Worm (Caenorhabditis elegans) whole organism, L4/young adult: ENCODE data around the gene F57G8.7.

ENCODE experiments used
- W03F9.2 ChIP-seq: fragments of 150-350 bp; optimal IDR thresholded peaks from 2 replicates; lab custom pipeline; 2014; ENCODE audit warnings: missing biosample characterization, missing genetic modification characterization
- dao-5 ChIP-seq: sonication (generic microtip); optimal IDR thresholded peaks from 2 replicates; lab custom pipeline; 2016; ENCODE audit warnings: missing genotype, missing genetic modification characterization, moderate library complexity, missing compliant biosample characterization
- him-1 ChIP-seq: sonication (generic microtip); optimal IDR thresholded peaks from 2 replicates; lab custom pipeline; 2016; ENCODE audit warnings: missing genotype, missing genetic modification reagents, missing genetic modification characterization, missing compliant biosample characterization

Gene F57G8.7

ce11 chrV:16328849-16329248, at the start of gene F57G8.7:
Gene F57G8.7 (plus strand): TSS chrV:16329149.
- TF ChIP-seq dao-5 (tag; lab: Kevin White, UChicago) (no peak), W03F9.2 (tag; lab: Kevin White, UChicago) (no peak), him-1 (tag; lab: Kevin White, UChicago) (no peak)

ce11 chrV:16282147-16282546, 46.8 kb upstream of the F57G8.7 start, which contains the start of gene F28G4.2:
Gene F28G4.2 (minus strand): TSS chrV:16282321.
- TF ChIP-seq him-1 (tag; lab: Kevin White, UChicago) (no peak), dao-5 (tag; lab: Kevin White, UChicago) (no peak), W03F9.2 (tag; lab: Kevin White, UChicago) (no peak)

ce11 chrV:16285794-16286193, 43.2 kb upstream of the F57G8.7 start, which contains the start of gene F28G4.4:
Gene F28G4.4 (minus strand): TSS chrV:16285894.
- TF ChIP-seq W03F9.2 (tag; lab: Kevin White, UChicago) (no peak), dao-5 (tag; lab: Kevin White, UChicago) (no peak), him-1 (tag; lab: Kevin White, UChicago) (no peak)

ce11 chrV:16287619-16288018, 41.3 kb upstream of the F57G8.7 start, which contains the start of gene F28G4.3:
Gene F28G4.3 (minus strand): TSS chrV:16287719.
- TF ChIP-seq dao-5 (tag; lab: Kevin White, UChicago) = no peak
- no peak for TF ChIP-seq W03F9.2 (tag; lab: Kevin White, UChicago)
- no peak for TF ChIP-seq him-1 (tag; lab: Kevin White, UChicago)

- TF ChIP-seq W03F9.2 (tag; lab: Kevin White, UChicago) = no peak
- no peak for TF ChIP-seq him-1 (tag; lab: Kevin White, UChicago)
- TF ChIP-seq dao-5 (tag; lab: Kevin White, UChicago) = no peak
Observed at ce11 chrV:16292409-16292808, 36.5 kb upstream of the F57G8.7 start, which contains the start of gene oac-5. Gene oac-5 (plus strand): TSS chrV:16292709.

- TF ChIP-seq him-1 (tag; lab: Kevin White, UChicago) = no peak
- no peak for TF ChIP-seq dao-5 (tag; lab: Kevin White, UChicago)
- no peak for TF ChIP-seq W03F9.2 (tag; lab: Kevin White, UChicago)
Observed at ce11 chrV:16297070-16297469, 31.9 kb upstream of the F57G8.7 start, which contains the start of gene srbc-83. Gene srbc-83 (plus strand): TSS chrV:16297370.

- TF ChIP-seq W03F9.2 (tag; lab: Kevin White, UChicago) = no peak
- no peak for TF ChIP-seq him-1 (tag; lab: Kevin White, UChicago)
- TF ChIP-seq dao-5 (tag; lab: Kevin White, UChicago) = no peak
Observed at ce11 chrV:16298669-16299068, 30.3 kb upstream of the F57G8.7 start, which contains the start of gene srbc-84. Gene srbc-84 (plus strand): TSS chrV:16298969.

ce11 chrV:16299834-16300233, 29.1 kb upstream of the F57G8.7 start:
- TF ChIP-seq him-1 (tag; lab: Kevin White, UChicago) (no peak), dao-5 (tag; lab: Kevin White, UChicago) (no peak), W03F9.2 (tag; lab: Kevin White, UChicago) (no peak)

ce11 chrV:16300276-16300675, 28.7 kb upstream of the F57G8.7 start, which contains the start of gene srbc-82:
Gene srbc-82 (plus strand): TSS chrV:16300576.
- TF ChIP-seq dao-5 (tag; lab: Kevin White, UChicago) = no peak
- TF ChIP-seq W03F9.2 (tag; lab: Kevin White, UChicago) = no peak
- no peak for TF ChIP-seq him-1 (tag; lab: Kevin White, UChicago)

- no peak for TF ChIP-seq dao-5 (tag; lab: Kevin White, UChicago)
- no peak for TF ChIP-seq him-1 (tag; lab: Kevin White, UChicago)
Observed at ce11 chrV:16302439-16302838, 26.5 kb upstream of the F57G8.7 start, which contains the start of the genes C31A11.13 and oac-6. Gene C31A11.13 (minus strand): TSS chrV:16302551. Gene oac-6 (plus strand): TSS chrV:16302717.

- TF ChIP-seq him-1 (tag; lab: Kevin White, UChicago) (no peak), dao-5 (tag; lab: Kevin White, UChicago) (no peak), W03F9.2 (tag; lab: Kevin White, UChicago) (no peak)
Observed at ce11 chrV:16307253-16307652, 21.7 kb upstream of the F57G8.7 start, which contains the start of gene srxa-7. Gene srxa-7 (plus strand): TSS chrV:16307553.

ce11 chrV:16308343-16308742, 20.6 kb upstream of the F57G8.7 start:
- TF ChIP-seq W03F9.2 (tag; lab: Kevin White, UChicago) = no peak
- TF ChIP-seq dao-5 (tag; lab: Kevin White, UChicago) = no peak
- TF ChIP-seq him-1 (tag; lab: Kevin White, UChicago) = no peak

- TF ChIP-seq W03F9.2 (tag; lab: Kevin White, UChicago) = no peak
- TF ChIP-seq him-1 (tag; lab: Kevin White, UChicago) = no peak
- no peak for TF ChIP-seq dao-5 (tag; lab: Kevin White, UChicago)
Observed at ce11 chrV:16309523-16309922, 19.4 kb upstream of the F57G8.7 start, which contains the start of gene oac-7. Gene oac-7 (plus strand): TSS chrV:16309805.

- TF ChIP-seq dao-5 (tag; lab: Kevin White, UChicago) = no peak
Observed at ce11 chrV:16315004-16315403, 13.9 kb upstream of the F57G8.7 start, which contains the start of gene str-214. Gene str-214 (plus strand): TSS chrV:16315304.
